Worm (Caenorhabditis elegans) whole organism, L4 larva: ENCODE measurements around the gene col-69.

Source experiments
- F26F4.8 ChIP-seq: fragments of 200-800 bp; sonication (Bioruptor generic); conservative IDR thresholded peaks from 2 replicates; pipeline ENCODE4 v1.3.6; 2022; ENCODE audit warnings: missing genetic modification characterization, missing compliant biosample characterization
- R02D3.7 ChIP-seq: fragments of 150-350 bp; sonication (generic microtip); optimal IDR thresholded peaks from 3 replicates; lab custom pipeline; 2014; ENCODE audit warnings: missing biosample characterization, missing genetic modification characterization
- Y105C5A.15 ChIP-seq: fragments of 200-800 bp; sonication (Bioruptor generic); IDR thresholded peaks from 2 replicates; pipeline ENCODE4 v1.3.6; 2022; ENCODE audit warnings: missing genetic modification characterization, missing compliant biosample characterization
- aha-1 ChIP-seq: fragments of 150-350 bp; peaks from one replicate; lab custom pipeline; 2014; ENCODE audit warnings: missing biosample characterization, missing genetic modification characterization
- ceh-44 ChIP-seq: fragments of 200-800 bp; sonication (Bioruptor generic); IDR thresholded peaks from 2 replicates; pipeline ENCODE4 v1.3.6; 2022; ENCODE audit warnings: missing genetic modification reagents, missing genetic modification characterization, missing compliant biosample characterization
- ceh-62 ChIP-seq: sonication (generic microtip); optimal IDR thresholded peaks from 2 replicates; lab custom pipeline; 2017; ENCODE audit warnings: missing biosample characterization, missing genetic modification characterization
- ces-1 ChIP-seq: fragments of 150-350 bp; sonication (generic microtip); optimal IDR thresholded peaks from 4 replicates; lab custom pipeline; 2014; ENCODE audit warnings: missing biosample characterization, missing genetic modification reagents, missing genetic modification characterization
- cey-2 ChIP-seq: sonication (generic microtip); optimal IDR thresholded peaks from 3 replicates; lab custom pipeline; 2017; ENCODE audit warnings: missing genetic modification characterization, mild to moderate bottlenecking, missing compliant biosample characterization, antibody characterized with exemption, borderline replicate concordance; ENCODE audit not compliant: insufficient read depth
- daf-12 ChIP-seq: fragments of 150-350 bp; optimal IDR thresholded peaks from 2 replicates; lab custom pipeline; 2014; ENCODE audit warnings: missing biosample characterization, missing genetic modification reagents, missing genetic modification characterization
- daf-16 ChIP-seq, 3 experiments: sonication (generic microtip); optimal IDR thresholded peaks; 2 replicates each; lab custom pipeline; 2016 to 2017; ENCODE audit warnings: missing genetic modification characterization in 3 of 3, missing genetic modification reagents in 3 of 3, mild to moderate bottlenecking in 2 of 3, missing compliant biosample characterization in 2 of 3, missing biosample characterization in 1 of 3, moderate library complexity in 1 of 3
- dve-1 ChIP-seq: sonication (generic microtip); optimal IDR thresholded peaks from 2 replicates; lab custom pipeline; 2017; ENCODE audit warnings: antibody characterized with exemption, mild to moderate bottlenecking, missing genetic modification characterization, missing compliant biosample characterization; ENCODE audit not compliant: insufficient read depth
- egl-43 ChIP-seq: fragments of 200-800 bp; sonication (Bioruptor generic); IDR thresholded peaks from 2 replicates; pipeline ENCODE4 v1.3.6; 2022; ENCODE audit warnings: missing genetic modification reagents, missing genetic modification characterization, missing compliant biosample characterization
- hif-1 ChIP-seq, 2 experiments: sonication (generic microtip); optimal IDR thresholded peaks; 2 replicates each; lab custom pipeline; 2016 to 2017; ENCODE audit warnings: missing compliant biosample characterization in 2 of 2, missing genetic modification characterization in 2 of 2, missing genetic modification reagents in 2 of 2, missing genotype in 2 of 2, mild to moderate bottlenecking in 1 of 2
- hlh-11 ChIP-seq: fragments of 200-800 bp; sonication (Bioruptor generic); optimal IDR thresholded peaks from 2 replicates; lab custom pipeline; 2018; ENCODE audit warnings: mild to moderate bottlenecking, missing genetic modification characterization, missing compliant biosample characterization
- hlh-30 ChIP-seq: sonication (generic microtip); optimal IDR thresholded peaks from 2 replicates; lab custom pipeline; 2017; ENCODE audit warnings: antibody characterized with exemption, mild to moderate bottlenecking, missing genetic modification characterization, missing compliant biosample characterization; ENCODE audit not compliant: insufficient read depth
- lim-7 ChIP-seq: fragments of 200-800 bp; sonication (Bioruptor generic); IDR thresholded peaks from 2 replicates; pipeline ENCODE4 v1.3.6; 2022; ENCODE audit warnings: missing genetic modification characterization, missing compliant biosample characterization
- lsy-2 ChIP-seq, 2 experiments: fragments of 150-350 bp in 1 of 2; sonication (generic microtip) in 1 of 2; optimal IDR thresholded peaks; 2 replicates each; lab custom pipeline; 2014 to 2017; ENCODE audit warnings: missing biosample characterization in 2 of 2, missing genetic modification characterization in 2 of 2
- mdl-1 ChIP-seq, 2 experiments: fragments of 150-350 bp in 1 of 2; sonication (generic microtip) in 1 of 2; optimal IDR thresholded peaks; 2 replicates each; lab custom pipeline; 2014 to 2017; ENCODE audit warnings: missing biosample characterization in 2 of 2, missing genetic modification characterization in 2 of 2
- mxl-3 ChIP-seq: fragments of 200-800 bp; sonication (Bioruptor generic); optimal IDR thresholded peaks from 2 replicates; lab custom pipeline; 2018; ENCODE audit warnings: mild to moderate bottlenecking, missing genetic modification characterization, missing compliant biosample characterization
- nhr-10 ChIP-seq: fragments of 150-350 bp; optimal IDR thresholded peaks from 2 replicates; lab custom pipeline; 2014; ENCODE audit warnings: missing biosample characterization, missing genetic modification characterization
- nhr-25 ChIP-seq: sonication (generic microtip); optimal IDR thresholded peaks from 2 replicates; lab custom pipeline; 2017; ENCODE audit warnings: missing genetic modification characterization, mild to moderate bottlenecking, missing compliant biosample characterization, antibody characterized with exemption, moderate library complexity, borderline replicate concordance; ENCODE audit not compliant: insufficient read depth
- nhr-28 ChIP-seq: fragments of 150-350 bp; optimal IDR thresholded peaks from 2 replicates; lab custom pipeline; 2014; ENCODE audit warnings: missing biosample characterization, missing genetic modification characterization
- nhr-48 ChIP-seq: sonication (generic microtip); optimal IDR thresholded peaks from 2 replicates; lab custom pipeline; 2016; ENCODE audit warnings: mild to moderate bottlenecking, missing genetic modification characterization, missing compliant biosample characterization
- nhr-6 ChIP-seq: fragments of 150-350 bp; optimal IDR thresholded peaks from 2 replicates; lab custom pipeline; 2014; ENCODE audit warnings: missing biosample characterization, missing genetic modification characterization
- nhr-76 ChIP-seq: fragments of 150-350 bp; optimal IDR thresholded peaks from 2 replicates; lab custom pipeline; 2014; ENCODE audit warnings: missing biosample characterization, missing genetic modification characterization
- saeg-2 ChIP-seq: fragments of 200-800 bp; sonication (Bioruptor generic); IDR thresholded peaks from 2 replicates; pipeline ENCODE4 v1.3.6; 2022; ENCODE audit warnings: missing genetic modification reagents, missing genetic modification characterization, missing compliant biosample characterization
- set-16 ChIP-seq: fragments of 200-800 bp; sonication (Bioruptor generic); IDR thresholded peaks from 2 replicates; pipeline ENCODE4 v1.3.6; 2022; ENCODE audit warnings: missing genetic modification reagents, missing genetic modification characterization, missing compliant biosample characterization
- tag-97 ChIP-seq: fragments of 200-800 bp; sonication (Bioruptor generic); IDR thresholded peaks from 2 replicates; pipeline ENCODE4 v1.3.6; 2022; ENCODE audit warnings: missing genetic modification characterization, missing compliant biosample characterization
- unc-62 ChIP-seq, 3 experiments: fragments of 150-350 bp in 1 of 3; sonication (generic microtip); optimal IDR thresholded peaks in 2 of 3; peaks in 1 of 3; 1 replicate in 1 of 3; 2 replicates in 2 of 3; lab custom pipeline; 2014 to 2017; ENCODE audit warnings: missing biosample characterization in 3 of 3, missing genetic modification characterization in 3 of 3, missing genetic modification reagents in 3 of 3, missing genotype in 1 of 3
- vab-7 ChIP-seq: fragments of 200-800 bp; sonication (Bioruptor generic); IDR thresholded peaks from 2 replicates; pipeline ENCODE4 v1.3.6; 2022; ENCODE audit warnings: missing genetic modification reagents, missing genetic modification characterization, missing compliant biosample characterization
- zag-1 ChIP-seq: fragments of 150-350 bp; optimal IDR thresholded peaks from 2 replicates; lab custom pipeline; 2014; ENCODE audit warnings: missing biosample characterization, missing genetic modification characterization
- zfp-3 ChIP-seq: fragments of 200-800 bp; sonication (Bioruptor generic); conservative IDR thresholded peaks from 2 replicates; pipeline ENCODE4 v1.3.6; 2022; ENCODE audit warnings: missing genetic modification reagents, missing genetic modification characterization, missing compliant biosample characterization

Gene col-69

ce11 chrII:303927-304711 lies 1.4 kb downstream of the col-69 start:
- TF ChIP-seq set-16 (GFP tag; lab: Robert Waterston, UW) = peak; percentile 83
- no peak for TF ChIP-seq ces-1 (GFP tag; lab: Kevin White, UChicago)
- TF ChIP-seq aha-1 (tag; lab: Kevin White, UChicago) = peak; percentile 92

ce11 chrII:300977-301772 lies 4.4 kb downstream of the col-69 start, which contains the start of gene K01A2.5:
K01A2.5 (plus strand) TSS chrII:301273.
- TF ChIP-seq hlh-11 (tag; lab: Kevin White, UChicago) (peak; percentile 34), unc-62 (GFP tag; optimal IDR thresholded peaks at IDR 0.05 in 1 of 2; lab: Kevin White, UChicago) (peak in 1 of 2 experiments; percentile 96), unc-62 (tag; optimal IDR thresholded peaks at IDR 0.05; lab: Kevin White, UChicago) (no peak), ceh-62 (tag; lab: Kevin White, UChicago) (no peak), F26F4.8 (GFP tag; lab: Robert Waterston, UW) (no peak), nhr-48 (tag; lab: Kevin White, UChicago) (peak; percentile 10), hlh-30 (tag; lab: Kevin White, UChicago) (peak; percentile 58), mxl-3 (GFP tag; lab: Kevin White, UChicago) (peak; percentile 35), nhr-28 (tag; lab: Kevin White, UChicago) (peak; percentile 66), cey-2 (tag; lab: Kevin White, UChicago) (peak; percentile 31), Y105C5A.15 (GFP tag; lab: Robert Waterston, UW) (no peak), nhr-25 (tag; lab: Kevin White, UChicago) (peak; percentile 57), zfp-3 (GFP tag; lab: Robert Waterston, UW) (no peak), nhr-10 (tag; lab: Kevin White, UChicago) (no peak), mdl-1 (tag; optimal IDR thresholded peaks at IDR 0.05; lab: Kevin White, UChicago) (peak in 1 of 2 experiments; percentile 23)

- TF ChIP-seq daf-12 (tag; lab: Kevin White, UChicago) = no peak
- peak in 1 of 2 experiments; percentile 14 for TF ChIP-seq unc-62 (GFP tag; optimal IDR thresholded peaks at IDR 0.05 in 1 of 2; lab: Kevin White, UChicago)
- TF ChIP-seq unc-62 (tag; optimal IDR thresholded peaks at IDR 0.05; lab: Kevin White, UChicago) = no peak
- TF ChIP-seq nhr-76 (tag; lab: Kevin White, UChicago) = no peak
- no peak for TF ChIP-seq R02D3.7
- no peak for TF ChIP-seq hif-1 (tag; optimal IDR thresholded peaks at IDR 0.05; lab: Kevin White, UChicago)
- no peak for TF ChIP-seq egl-43 (GFP tag; lab: Robert Waterston, UW)
- no peak for TF ChIP-seq daf-16 (GFP tag; optimal IDR thresholded peaks at IDR 0.05; lab: Kevin White, UChicago)
- TF ChIP-seq daf-16 (tag; optimal IDR thresholded peaks at IDR 0.05; lab: Kevin White, UChicago) = no peak
- no peak for TF ChIP-seq ceh-44
Measured at ce11 chrII:299684-300083, 5.9 kb downstream of the col-69 start, which contains the start of gene K01A2.6. K01A2.6 (plus strand) TSS chrII:299984.

ce11 chrII:296911-297440 lies 8.6 kb downstream of the col-69 start, which contains the start of the genes clec-117 and B0432.1:
clec-117 (minus strand) TSS chrII:297011.
B0432.1 (plus strand) TSS chrII:297390.
- TF ChIP-seq lsy-2 (tag; optimal IDR thresholded peaks at IDR 0.05; lab: Kevin White, UChicago) (no peak), mdl-1 (tag; optimal IDR thresholded peaks at IDR 0.05; lab: Kevin White, UChicago) (no peak), ceh-62 (tag; lab: Kevin White, UChicago) (no peak), set-16 (GFP tag; lab: Robert Waterston, UW) (no peak), dve-1 (tag; lab: Kevin White, UChicago) (no peak), tag-97 (GFP tag; lab: Robert Waterston, UW) (no peak), saeg-2 (GFP tag; lab: Robert Waterston, UW) (no peak), nhr-28 (tag; lab: Kevin White, UChicago) (no peak), lim-7 (GFP tag; lab: Robert Waterston, UW) (no peak), nhr-6 (tag; lab: Kevin White, UChicago) (no peak), vab-7 (GFP tag; lab: Robert Waterston, UW) (no peak), zag-1 (tag; lab: Kevin White, UChicago) (no peak)
